Fruit fly (Drosophila melanogaster) whole organism, adult: Measurements from ENCODE around the gene CG9782.

Experiments used
- CG11617 ChIP-seq: fragments of 200-800 bp; sonication (Bioruptor generic); optimal IDR thresholded peaks from 2 replicates; lab custom pipeline; 2017; ENCODE audit warnings: mild to moderate bottlenecking, missing biosample characterization, missing genetic modification reagents, missing genetic modification characterization
- CG12768 ChIP-seq: fragments of 200-800 bp; sonication (Bioruptor generic); optimal IDR thresholded peaks from 2 replicates; lab custom pipeline; 2017; ENCODE audit warnings: missing biosample characterization, missing genetic modification characterization, mild to moderate bottlenecking, moderate library complexity, missing genetic modification reagents
- CG5204 ChIP-seq: fragments of 200-800 bp; sonication (Bioruptor generic); optimal IDR thresholded peaks from 2 replicates; lab custom pipeline; 2016; ENCODE audit warnings: missing biosample characterization, missing genetic modification characterization
- CG7045 ChIP-seq: fragments of 200-800 bp; sonication (Bioruptor generic); optimal IDR thresholded peaks from 2 replicates; lab custom pipeline; 2017; ENCODE audit warnings: missing biosample characterization, mild to moderate bottlenecking, missing genetic modification characterization
- CG7101 ChIP-seq: fragments of 200-800 bp; sonication (Bioruptor generic); optimal IDR thresholded peaks from 2 replicates; lab custom pipeline; 2018; ENCODE audit warnings: missing biosample characterization, mild to moderate bottlenecking, missing genetic modification characterization, moderate library complexity
- Clk ChIP-seq: fragments of 200-800 bp; sonication (Bioruptor generic); optimal IDR thresholded peaks from 2 replicates; lab custom pipeline; 2017; ENCODE audit warnings: missing biosample characterization, missing genetic modification characterization
- Crg-1 ChIP-seq: fragments of 200-800 bp; sonication (Bioruptor generic); optimal IDR thresholded peaks from 2 replicates; lab custom pipeline; 2016; ENCODE audit warnings: missing biosample characterization, missing genetic modification characterization
- Hr96 ChIP-seq: fragments of 200-800 bp; sonication (Bioruptor generic); optimal IDR thresholded peaks from 2 replicates; lab custom pipeline; 2016; ENCODE audit warnings: missing biosample characterization, missing genetic modification characterization
- Mnt ChIP-seq: fragments of 200-800 bp; sonication (Bioruptor generic); optimal IDR thresholded peaks from 2 replicates; lab custom pipeline; 2016; ENCODE audit warnings: missing biosample characterization, mild to moderate bottlenecking, missing genetic modification characterization
- cnc ChIP-seq, 2 experiments: fragments of >200 bp; optimal IDR thresholded peaks; 2 replicates each; lab custom pipeline; 2017
- kay ChIP-seq: fragments of 200-800 bp; sonication (Bioruptor generic); peaks from one replicate; lab custom pipeline; 2016; ENCODE audit warnings: missing biosample characterization, missing genetic modification characterization, borderline replicate concordance
- ovo ChIP-seq: fragments of 200-800 bp; sonication (Bioruptor generic); optimal IDR thresholded peaks from 2 replicates; lab custom pipeline; 2016; ENCODE audit warnings: missing biosample characterization, missing genetic modification characterization
- pad ChIP-seq: fragments of 200-800 bp; sonication (Bioruptor generic); optimal IDR thresholded peaks from 3 replicates; lab custom pipeline; 2017; ENCODE audit warnings: missing biosample characterization, missing genetic modification characterization, mild to moderate bottlenecking, moderate library complexity, missing genetic modification reagents
- toe ChIP-seq: fragments of 200-800 bp; sonication (Bioruptor generic); optimal IDR thresholded peaks from 2 replicates; lab custom pipeline; 2016; ENCODE audit warnings: missing biosample characterization, missing genetic modification characterization

dm6 chrX:16593418-16593817 lies 28.0 kb downstream of the CG9782 start, which contains the start of the genes SMC3 and Ubc7:
- no peak for TF ChIP-seq toe (GFP tag; lab: Kevin White, UChicago)
- TF ChIP-seq Hr96, result no peak
- no peak for TF ChIP-seq CG5204 (GFP tag; lab: Kevin White, UChicago)
- TF ChIP-seq Clk, result no peak
- TF ChIP-seq CG7045, result no peak
- peak; percentile 34 for TF ChIP-seq CG11617
- TF ChIP-seq CG12768, result no peak
- no peak for TF ChIP-seq pad (GFP tag; lab: Kevin White, UChicago)
- TF ChIP-seq cnc (optimal IDR thresholded peaks at IDR 0.05; lab: Kevin White, UChicago), result no peak
- TF ChIP-seq Crg-1 (GFP tag; lab: Kevin White, UChicago), result no peak
- TF ChIP-seq CG7101 (tag; lab: Kevin White, UChicago), result no peak
- TF ChIP-seq kay, result no peak
- no peak for TF ChIP-seq ovo (GFP tag; lab: Kevin White, UChicago)
- TF ChIP-seq Mnt (GFP tag; lab: Kevin White, UChicago), result peak; percentile 26
